Fruit fly (Drosophila melanogaster) whole organism, embryonic: ENCODE results near the gene VGlut.

Experiments used
- Adf1 ChIP-seq: fragments of 200-800 bp; sonication (Bioruptor generic); IDR thresholded peaks from 2 replicates; pipeline ENCODE4 v1.3.6; 2022; ENCODE audit warnings: missing biosample characterization, missing genetic modification characterization
- Gug ChIP-seq: fragments of 200-800 bp; sonication (Bioruptor generic); IDR thresholded peaks from 4 replicates; pipeline ENCODE4 v1.3.6; 2022; ENCODE audit warnings: missing biosample characterization, missing genetic modification characterization
- gt ChIP-seq: fragments of 200-800 bp; sonication (Bioruptor generic); IDR thresholded peaks from 2 replicates; pipeline ENCODE4 v1.3.6; 2022; ENCODE audit warnings: missing biosample characterization, missing genetic modification characterization

DNA sequence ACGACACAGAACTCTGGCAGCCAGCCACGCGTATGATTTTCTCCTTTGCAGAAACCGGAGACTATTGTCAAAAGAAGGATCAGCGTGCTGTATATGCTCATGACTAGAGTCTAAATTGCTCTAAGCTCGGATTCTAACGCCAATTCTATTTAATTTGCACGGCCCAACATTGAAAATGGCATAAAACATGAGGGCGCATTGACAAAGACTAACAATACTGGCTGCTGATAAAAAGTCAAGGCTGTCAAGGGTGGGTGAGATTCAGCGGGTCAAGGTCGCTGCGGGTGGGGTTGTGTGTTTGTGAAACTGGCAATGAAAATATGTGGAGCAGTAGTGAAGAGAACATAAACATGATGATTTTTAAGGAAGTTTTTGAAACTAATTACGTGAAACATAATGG, 17.8 kb downstream of the VGlut start, which contains the start of gene CG34448:
- TF ChIP-seq gt (GFP tag; lab: Robert Waterston, UW) (no peak), Adf1 (GFP tag; lab: Robert Waterston, UW) (no peak), Gug (GFP tag; lab: Robert Waterston, UW) (no peak)
